Worm (Caenorhabditis elegans): ENCODE data around the gene ciao-2B.

Gene ciao-2B

DNA sequence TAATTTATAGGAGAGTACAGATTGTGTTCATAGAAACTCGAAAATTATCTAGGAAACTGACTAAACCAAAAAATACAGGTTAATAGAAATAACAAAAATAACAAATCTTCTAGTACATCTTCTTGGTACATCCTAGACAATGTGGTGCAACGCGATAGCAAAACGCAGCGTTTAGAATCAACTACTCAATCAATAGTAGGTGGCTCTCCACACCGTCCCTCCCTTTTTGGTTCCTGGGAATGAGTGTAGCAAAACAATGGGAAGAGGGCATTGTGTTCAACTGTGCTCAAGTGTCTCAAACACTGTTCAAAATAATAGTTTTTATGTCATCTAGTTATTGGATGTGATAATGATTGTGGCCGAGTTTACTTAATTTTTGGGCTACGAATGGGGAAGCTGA is 37.3 kb upstream of the ciao-2B start, which contains the start of gene T27E9.6:
Gene T27E9.6 (minus strand): TSS at position 101 of the 400 bp plus-strand sequence.
- TF ChIP-seq grh-1 (GFP tag; IDR thresholded peaks at IDR 0.05) (no peak), ets-5 (GFP tag; IDR thresholded peaks at IDR 0.05) (no peak), ceh-63 (GFP tag; optimal IDR thresholded peaks at IDR 0.05) (no peak), isw-1 (GFP tag; IDR thresholded peaks at IDR 0.05) (no peak), Y116A8C.19 (tag; optimal IDR thresholded peaks at IDR 0.05; ENCODE audit: borderline replicate concordance) (no peak)

DNA sequence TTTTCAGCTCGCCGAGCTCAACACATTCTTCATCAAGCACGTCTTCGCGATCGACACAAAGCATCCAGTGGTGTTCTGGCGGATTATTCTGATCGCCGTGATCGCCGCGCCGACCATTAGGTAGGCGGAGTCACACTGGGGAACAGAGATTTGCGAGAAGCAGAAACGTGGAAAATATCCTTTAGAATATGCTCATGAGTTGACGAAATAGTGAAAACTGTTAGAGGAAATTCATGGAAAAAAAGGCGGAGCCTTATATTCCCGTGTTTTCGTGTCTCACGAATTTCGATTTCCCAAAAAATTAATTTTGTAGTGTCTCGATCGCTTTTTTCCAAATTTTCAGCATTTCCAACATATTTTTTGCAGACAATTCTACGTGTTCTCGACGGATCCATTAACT is 35.1 kb upstream of the ciao-2B start:
- TF ChIP-seq ceh-88 (GFP tag; IDR thresholded peaks at IDR 0.05) (no peak), pax-3 (tag; optimal IDR thresholded peaks at IDR 0.05) (no peak), nhr-19 (GFP tag; conservative IDR thresholded peaks at IDR 0.05) (0 out of 2 replicates have a peak, but pooled peaks have one; percentile 9), nhr-85 (tag) (peak; percentile 26), C04F5.9 (tag; optimal IDR thresholded peaks at IDR 0.05) (no peak), unc-30 (tag; optimal IDR thresholded peaks at IDR 0.05) (no peak), unc-98 (GFP tag; IDR thresholded peaks at IDR 0.05) (peak; percentile 58), blmp-1 (tag; optimal IDR thresholded peaks at IDR 0.05) (no peak), unc-130 (tag; optimal IDR thresholded peaks at IDR 0.05) (no peak), ces-1 (GFP tag; optimal IDR thresholded peaks at IDR 0.05) (no peak), ceh-8 (GFP tag; optimal IDR thresholded peaks at IDR 0.05) (no peak), tbx-2 (tag; optimal IDR thresholded peaks at IDR 0.05) (no peak), lir-3 (tag; optimal IDR thresholded peaks at IDR 0.05; ENCODE audit: poor library complexity) (peak; percentile 66), hlh-4 (tag; optimal IDR thresholded peaks at IDR 0.05) (no peak), sox-4 (tag; optimal IDR thresholded peaks at IDR 0.05) (peak; percentile 28), ceh-90 (tag; optimal IDR thresholded peaks at IDR 0.05) (peak; percentile 36), vab-15 (tag; optimal IDR thresholded peaks at IDR 0.05) (no peak), mep-1 (tag; optimal IDR thresholded peaks at IDR 0.05) (no peak), lin-35 (GFP tag; optimal IDR thresholded peaks at IDR 0.05) (no peak), lin-13 (GFP tag; optimal IDR thresholded peaks at IDR 0.05) (no peak), sup-37 (GFP tag; optimal IDR thresholded peaks at IDR 0.05) (no peak), mab-9 (GFP tag; IDR thresholded peaks at IDR 0.05) (no peak), ets-5 (GFP tag; IDR thresholded peaks at IDR 0.05) (no peak), F16B12.6 (tag; optimal IDR thresholded peaks at IDR 0.05) (no peak), pqm-1 (tag; optimal IDR thresholded peaks at IDR 0.05) (no peak), fkh-4 (tag; optimal IDR thresholded peaks at IDR 0.05; ENCODE audit: borderline replicate concordance) (peak; percentile 10), snpc-4 (tag; optimal IDR thresholded peaks at IDR 0.05) (no peak), rnt-1 (tag; optimal IDR thresholded peaks at IDR 0.05) (peak; percentile 34), irx-1 (tag; optimal IDR thresholded peaks at IDR 0.05) (no peak), efl-1 (optimal IDR thresholded peaks at IDR 0.05) (peak; percentile 2 to 38), efl-1 (GFP tag; optimal IDR thresholded peaks at IDR 0.05 in 1 of 2) (peak in 1 of 2 experiments; percentile 82), ztf-11 (tag; optimal IDR thresholded peaks at IDR 0.05) (peak in 1 of 2 experiments; percentile 53), tlp-1 (tag; optimal IDR thresholded peaks at IDR 0.05) (no peak), fkh-10 (GFP tag; optimal IDR thresholded peaks at IDR 0.05) (no peak), lin-39 (tag; optimal IDR thresholded peaks at IDR 0.05) (no peak), nhr-90 (tag; optimal IDR thresholded peaks at IDR 0.05; ENCODE audit: poor library complexity) (peak; percentile 42), aly-2 (tag; optimal IDR thresholded peaks at IDR 0.05) (no peak), dpl-1 (GFP tag; optimal IDR thresholded peaks at IDR 0.05) (no peak), nhr-28 (tag; optimal IDR thresholded peaks at IDR 0.05) (no peak), zag-1 (tag; optimal IDR thresholded peaks at IDR 0.05) (no peak), ceh-63 (GFP tag; optimal IDR thresholded peaks at IDR 0.05) (peak; percentile 40), nhr-77 (tag; optimal IDR thresholded peaks at IDR 0.05) (no peak), sptf-1 (tag; optimal IDR thresholded peaks at IDR 0.05) (no peak), skn-1 (tag; optimal IDR thresholded peaks at IDR 0.05) (no peak), nhr-71 (tag; optimal IDR thresholded peaks at IDR 0.05) (no peak), pag-3 (tag; optimal IDR thresholded peaks at IDR 0.05; ENCODE audit: borderline replicate concordance, insufficient read depth) (no peak), C16A3.4 (tag; optimal IDR thresholded peaks at IDR 0.05) (no peak)

Measured in whole organism, L1 larva.